Fruit fly (Drosophila melanogaster) whole organism, embryonic: Measurements from ENCODE around the gene p24-1.

ENCODE experiments used
- Atf3 ChIP-seq: fragments of 200-800 bp; sonication (Bioruptor generic); optimal IDR thresholded peaks from 3 replicates; lab custom pipeline; 2016; ENCODE audit warnings: missing biosample characterization, missing genetic modification characterization
- Awh ChIP-seq: fragments of 200-800 bp; sonication (Bioruptor generic); IDR thresholded peaks from 2 replicates; pipeline ENCODE4, ENCODE4 v1.3.6; 2022; ENCODE audit warnings: missing biosample characterization, missing genetic modification characterization
- CG11085 ChIP-seq: fragments of 200-800 bp; sonication (Bioruptor generic); IDR thresholded peaks from 2 replicates; pipeline ENCODE4 v1.3.6; 2022; ENCODE audit warnings: missing biosample characterization, missing genetic modification characterization
- CG11093 ChIP-seq: fragments of 200-800 bp; sonication (Bioruptor generic); IDR thresholded peaks from 3 replicates; pipeline ENCODE4 v1.3.6; 2022; ENCODE audit warnings: missing biosample characterization, missing genetic modification characterization
- CG11247 ChIP-seq: fragments of 200-800 bp; sonication (Bioruptor generic); IDR thresholded peaks from 2 replicates; pipeline ENCODE4 v1.3.6; 2022; ENCODE audit warnings: missing biosample characterization, missing genetic modification characterization
- CG12299 ChIP-seq: fragments of 200-800 bp; sonication (Bioruptor generic); optimal IDR thresholded peaks from 2 replicates; lab custom pipeline; 2018; ENCODE audit warnings: missing biosample characterization, mild to moderate bottlenecking, missing genetic modification characterization
- CG13775 ChIP-seq: fragments of 200-800 bp; sonication (Bioruptor generic); optimal IDR thresholded peaks from 3 replicates; lab custom pipeline; 2017; ENCODE audit warnings: missing biosample characterization, mild to moderate bottlenecking, missing genetic modification characterization
- CG14441 ChIP-seq: fragments of 200-800 bp; sonication (Bioruptor generic); IDR thresholded peaks from 2 replicates; pipeline ENCODE4 v1.3.6; 2022; ENCODE audit warnings: missing biosample characterization, missing genetic modification characterization
- CG14667 ChIP-seq: fragments of 200-800 bp; sonication (Bioruptor generic); IDR thresholded peaks from 2 replicates; pipeline ENCODE4 v1.3.6; 2022; ENCODE audit warnings: missing biosample characterization, missing genetic modification characterization
- CG14710 ChIP-seq: fragments of 200-800 bp; sonication (Bioruptor generic); optimal IDR thresholded peaks from 3 replicates; lab custom pipeline; 2019; ENCODE audit warnings: missing biosample characterization, mild to moderate bottlenecking, missing genetic modification characterization, moderate library complexity
- CG15073 ChIP-seq: fragments of 200-800 bp; sonication (Bioruptor generic); optimal IDR thresholded peaks from 2 replicates; lab custom pipeline; 2016; ENCODE audit warnings: missing biosample characterization, missing genetic modification characterization
- CG15269 ChIP-seq: fragments of 200-800 bp; sonication (Bioruptor generic); optimal IDR thresholded peaks from 2 replicates; lab custom pipeline; 2018; ENCODE audit warnings: missing biosample characterization, mild to moderate bottlenecking, missing genetic modification characterization, moderate library complexity
- CG17612 ChIP-seq: fragments of 200-800 bp; sonication (Bioruptor generic); IDR thresholded peaks from 2 replicates; pipeline ENCODE4 v1.3.6; 2022; ENCODE audit warnings: missing biosample characterization, missing genetic modification characterization
- CG2120 ChIP-seq: fragments of 200-800 bp; sonication (Bioruptor generic); optimal IDR thresholded peaks from 3 replicates; lab custom pipeline; 2016; ENCODE audit warnings: missing biosample characterization, missing genetic modification characterization
- CG2678 ChIP-seq: fragments of 200-800 bp; sonication (Bioruptor generic); optimal IDR thresholded peaks from 3 replicates; lab custom pipeline; 2019; ENCODE audit warnings: missing biosample characterization, mild to moderate bottlenecking, missing genetic modification characterization, moderate library complexity
- CG31388 ChIP-seq: fragments of 200-800 bp; sonication (Bioruptor generic); optimal IDR thresholded peaks from 2 replicates; lab custom pipeline; 2016; ENCODE audit warnings: missing biosample characterization, missing genetic modification characterization
- CG3838 ChIP-seq: fragments of 200-800 bp; sonication (Bioruptor generic); optimal IDR thresholded peaks from 3 replicates; lab custom pipeline; 2016; ENCODE audit warnings: missing biosample characterization, missing genetic modification characterization
- CG5180 ChIP-seq: fragments of 200-800 bp; sonication (Bioruptor generic); optimal IDR thresholded peaks from 3 replicates; lab custom pipeline; 2017; ENCODE audit warnings: missing biosample characterization, missing genetic modification characterization, mild to moderate bottlenecking, moderate library complexity, missing genetic modification reagents
- CG6254 ChIP-seq: fragments of 200-800 bp; sonication (Bioruptor generic); optimal IDR thresholded peaks from 3 replicates; lab custom pipeline; 2017; ENCODE audit warnings: mild to moderate bottlenecking, missing biosample characterization, missing genetic modification reagents, missing genetic modification characterization
- CG6272 ChIP-seq: fragments of 200-800 bp; sonication (Bioruptor generic); IDR thresholded peaks from 2 replicates; pipeline ENCODE4 v1.3.6; 2022; ENCODE audit warnings: missing biosample characterization, missing genetic modification characterization
- CG6683 ChIP-seq: fragments of 200-800 bp; sonication (Bioruptor generic); optimal IDR thresholded peaks from 2 replicates; lab custom pipeline; 2017; ENCODE audit warnings: missing biosample characterization, mild to moderate bottlenecking, missing genetic modification characterization, missing genetic modification reagents
- CG6854 ChIP-seq: fragments of 200-800 bp; sonication (Bioruptor generic); optimal IDR thresholded peaks from 3 replicates; lab custom pipeline; 2017; ENCODE audit warnings: missing biosample characterization, mild to moderate bottlenecking, missing genetic modification characterization
- CG7963 ChIP-seq: fragments of 200-800 bp; sonication (Bioruptor generic); IDR thresholded peaks from 3 replicates; pipeline ENCODE4 v1.3.6; 2022; ENCODE audit warnings: missing biosample characterization, missing genetic modification characterization; ENCODE audit not compliant: partially characterized antibody
- CG9932 ChIP-seq: fragments of 200-800 bp; sonication (Bioruptor generic); IDR thresholded peaks from 2 replicates; pipeline ENCODE4 v1.3.6; 2022; ENCODE audit warnings: missing biosample characterization, missing genetic modification characterization
- Ets97D ChIP-seq: fragments of 200-800 bp; sonication (Bioruptor generic); optimal IDR thresholded peaks from 3 replicates; lab custom pipeline; 2016; ENCODE audit warnings: missing biosample characterization, missing genetic modification characterization
- Fer2 ChIP-seq: fragments of 200-800 bp; sonication (Bioruptor generic); optimal IDR thresholded peaks from 2 replicates; lab custom pipeline; 2018; ENCODE audit warnings: missing biosample characterization, mild to moderate bottlenecking, missing genetic modification characterization, moderate library complexity
- HLH3B ChIP-seq: fragments of 200-800 bp; sonication (Bioruptor generic); IDR thresholded peaks from 2 replicates; pipeline ENCODE4 v1.3.6; 2022; ENCODE audit warnings: missing biosample characterization, missing genetic modification characterization
- Kr ChIP-seq: fragments of 200-800 bp; sonication (Bioruptor generic); optimal IDR thresholded peaks from 2 replicates; lab custom pipeline; 2017; ENCODE audit warnings: missing biosample characterization, mild to moderate bottlenecking, missing genetic modification characterization
- Mad ChIP-seq: fragments of 200-800 bp; sonication (Bioruptor generic); optimal IDR thresholded peaks from 2 replicates; lab custom pipeline; 2016; ENCODE audit warnings: missing biosample characterization, missing genetic modification characterization
- Med ChIP-seq: fragments of 200-800 bp; sonication (Bioruptor generic); peaks from one replicate; lab custom pipeline; 2016; ENCODE audit warnings: missing biosample characterization, missing genetic modification characterization, mild to moderate bottlenecking, inconsistent platforms, moderate library complexity
- Neu2 ChIP-seq: fragments of 200-800 bp; sonication (Bioruptor generic); optimal IDR thresholded peaks from 3 replicates; lab custom pipeline; 2016; ENCODE audit warnings: missing biosample characterization, missing genetic modification characterization, borderline replicate concordance
- Sox102F ChIP-seq: fragments of 200-800 bp; sonication (Bioruptor generic); optimal IDR thresholded peaks from 2 replicates; lab custom pipeline; 2018; ENCODE audit warnings: missing biosample characterization, mild to moderate bottlenecking, missing genetic modification characterization, moderate library complexity
- Stat92E ChIP-seq, 3 experiments: fragments of >200 bp in 2 of 3; fragments of 200-800 bp in 1 of 3; sonication (Bioruptor generic) in 1 of 3; optimal IDR thresholded peaks; 2 replicates each; lab custom pipeline; 2017 to 2019; ENCODE audit warnings: missing biosample characterization in 3 of 3, missing genetic modification characterization in 3 of 3, mild to moderate bottlenecking in 1 of 3, moderate library complexity in 1 of 3
- Vsx1 ChIP-seq: fragments of 200-800 bp; sonication (Bioruptor generic); optimal IDR thresholded peaks from 2 replicates; lab custom pipeline; 2017; ENCODE audit warnings: missing biosample characterization, mild to moderate bottlenecking, missing genetic modification characterization, missing genetic modification reagents
- al ChIP-seq: fragments of 200-800 bp; sonication (Bioruptor generic); IDR thresholded peaks from 2 replicates; pipeline ENCODE4 v1.3.6; 2022; ENCODE audit warnings: missing biosample characterization, missing genetic modification characterization
- ash1 ChIP-seq: fragments of 200-800 bp; sonication (Bioruptor generic); optimal IDR thresholded peaks from 2 replicates; lab custom pipeline; 2018; ENCODE audit warnings: missing biosample characterization, mild to moderate bottlenecking, missing genetic modification characterization
- bbx ChIP-seq: fragments of 200-800 bp; sonication (Bioruptor generic); IDR thresholded peaks from 2 replicates; pipeline ENCODE4 v1.3.6; 2022; ENCODE audit warnings: missing biosample characterization, missing genetic modification characterization; ENCODE audit not compliant: partially characterized antibody
- da ChIP-seq: fragments of 200-800 bp; sonication (Bioruptor generic); optimal IDR thresholded peaks from 2 replicates; lab custom pipeline; 2016; ENCODE audit warnings: missing biosample characterization, missing genetic modification characterization
- en ChIP-seq: fragments of 200-800 bp; sonication (Bioruptor generic); optimal IDR thresholded peaks from 2 replicates; lab custom pipeline; 2016; ENCODE audit warnings: missing biosample characterization, missing genetic modification characterization
- jing ChIP-seq: fragments of 200-800 bp; sonication (Bioruptor generic); optimal IDR thresholded peaks from 2 replicates; lab custom pipeline; 2018; ENCODE audit warnings: missing biosample characterization, mild to moderate bottlenecking, missing genetic modification characterization
- kni ChIP-seq: fragments of 200-800 bp; sonication (Bioruptor generic); optimal IDR thresholded peaks from 3 replicates; lab custom pipeline; 2017; ENCODE audit warnings: mild to moderate bottlenecking, missing biosample characterization, missing genetic modification reagents, missing genetic modification characterization
- lilli ChIP-seq: fragments of 200-800 bp; sonication (Bioruptor generic); optimal IDR thresholded peaks from 3 replicates; lab custom pipeline; 2016; ENCODE audit warnings: missing biosample characterization, missing genetic modification characterization
- lmd ChIP-seq: fragments of 200-800 bp; sonication (Bioruptor generic); IDR thresholded peaks from 2 replicates; pipeline ENCODE4 v1.3.6; 2022; ENCODE audit warnings: missing biosample characterization, missing genetic modification characterization
- odd ChIP-seq: fragments of 200-800 bp; sonication (Bioruptor generic); optimal IDR thresholded peaks from 2 replicates; lab custom pipeline; 2017; ENCODE audit warnings: missing biosample characterization, mild to moderate bottlenecking, missing genetic modification characterization
- p53 ChIP-seq: fragments of 200-800 bp; sonication (Bioruptor generic); optimal IDR thresholded peaks from 2 replicates; lab custom pipeline; 2016; ENCODE audit warnings: missing biosample characterization, missing genetic modification characterization
- pfk ChIP-seq: fragments of 200-800 bp; sonication (Bioruptor generic); optimal IDR thresholded peaks from 2 replicates; lab custom pipeline; 2018; ENCODE audit warnings: missing biosample characterization, mild to moderate bottlenecking, missing genetic modification characterization, moderate library complexity
- prd ChIP-seq, 3 experiments: fragments of >200 bp in 2 of 3; fragments of 200-800 bp in 1 of 3; sonication (Bioruptor generic) in 1 of 3; optimal IDR thresholded peaks in 2 of 3; IDR thresholded peaks in 1 of 3; 2 replicates in 2 of 3; 3 replicates in 1 of 3; pipeline versions ENCODE4 v1.3.6 to Lab custom; 2017 to 2022; ENCODE audit warnings: missing biosample characterization in 1 of 3, missing genetic modification characterization in 1 of 3
- sens-2 ChIP-seq: fragments of 200-800 bp; sonication (Bioruptor generic); IDR thresholded peaks from 2 replicates; pipeline ENCODE4 v1.3.6; 2022; ENCODE audit warnings: missing biosample characterization, missing genetic modification characterization
- sima ChIP-seq: fragments of 200-800 bp; sonication (Bioruptor generic); optimal IDR thresholded peaks from 2 replicates; lab custom pipeline; 2016; ENCODE audit warnings: missing biosample characterization, missing genetic modification characterization
- stc ChIP-seq: fragments of 200-800 bp; sonication (Bioruptor generic); IDR thresholded peaks from 2 replicates; pipeline ENCODE4 v1.3.6; 2022; ENCODE audit warnings: missing biosample characterization, missing genetic modification characterization
- tup ChIP-seq: fragments of 200-800 bp; sonication (Bioruptor generic); optimal IDR thresholded peaks from 2 replicates; lab custom pipeline; 2016; ENCODE audit warnings: missing biosample characterization, mild to moderate bottlenecking, missing genetic modification characterization, moderate library complexity

Gene p24-1

dm6 chrX:11823003-11823402 lies 29.3 kb downstream of the p24-1 start (continued):
- TF ChIP-seq CG14441 (GFP tag; lab: Robert Waterston, UW) (no peak), Ets97D (GFP tag; lab: Kevin White, UChicago) (no peak), CG2120 (GFP tag; lab: Kevin White, UChicago) (no peak), CG5180 (no peak), Awh (GFP tag; lab: Robert Waterston, UW) (0 out of 2 replicates have a peak, but pooled peaks have one; percentile 50), CG6272 (GFP tag; lab: Robert Waterston, UW) (no peak), Fer2 (no peak), kni (GFP tag; lab: Kevin White, UChicago) (peak; percentile 57), Vsx1 (GFP tag; lab: Kevin White, UChicago) (no peak), CG31388 (GFP tag; lab: Kevin White, UChicago) (no peak), CG12299 (tag; lab: Kevin White, UChicago) (no peak), Stat92E (GFP tag; optimal IDR thresholded peaks at IDR 0.05; lab: Kevin White, UChicago) (no peak), al (no peak), Atf3 (GFP tag; lab: Kevin White, UChicago) (no peak), sima (GFP tag; lab: Kevin White, UChicago) (no peak), CG14667 (GFP tag; lab: Robert Waterston, UW) (no peak), pfk (GFP tag; lab: Kevin White, UChicago) (peak; percentile 77), stc (GFP tag; lab: Robert Waterston, UW) (no peak; the same call in 1 of the 2 replicates), CG11247 (no peak), lilli (GFP tag; lab: Kevin White, UChicago) (no peak), Kr (GFP tag; lab: Kevin White, UChicago) (no peak), CG6854 (no peak), CG14710 (tag; lab: Kevin White, UChicago) (peak; percentile 36), CG11093 (GFP tag; lab: Robert Waterston, UW) (no peak), Mad (GFP tag; lab: Kevin White, UChicago) (no peak), Neu2 (GFP tag; lab: Kevin White, UChicago) (no peak), CG15073 (no peak), ash1 (GFP tag; lab: Kevin White, UChicago) (no peak), CG15269 (no peak), CG13775 (GFP tag; lab: Kevin White, UChicago) (no peak), prd (optimal IDR thresholded peaks at IDR 0.05; lab: Kevin White, UChicago) (no peak), prd (GFP tag; IDR thresholded peaks at IDR 0.05; lab: Robert Waterston, UW) (no peak), tup (GFP tag; lab: Kevin White, UChicago) (no peak), sens-2 (GFP tag; lab: Robert Waterston, UW) (no peak), CG9932 (GFP tag; lab: Robert Waterston, UW) (no peak), CG17612 (GFP tag; lab: Robert Waterston, UW) (no peak), CG6254 (peak; percentile 51), Sox102F (GFP tag; lab: Kevin White, UChicago) (no peak), en (GFP tag; lab: Kevin White, UChicago) (no peak), HLH3B (GFP tag; lab: Robert Waterston, UW) (0 out of 2 replicates have a peak, but pooled peaks have one; percentile 21), CG7963 (no peak), CG6683 (no peak), Med (peak; percentile 88), CG11085 (no peak), p53 (GFP tag; lab: Kevin White, UChicago) (no peak), da (GFP tag; lab: Kevin White, UChicago) (no peak), lmd (GFP tag; lab: Robert Waterston, UW) (no peak), CG2678 (tag; lab: Kevin White, UChicago) (no peak), bbx (GFP tag; lab: Robert Waterston, UW) (no peak), jing (GFP tag; lab: Kevin White, UChicago) (no peak), CG3838 (no peak), odd (GFP tag; lab: Kevin White, UChicago) (no peak)
